Worm (Caenorhabditis elegans): ENCODE results near the gene ZC250.5.

The ZC250.5 gene

DNA sequence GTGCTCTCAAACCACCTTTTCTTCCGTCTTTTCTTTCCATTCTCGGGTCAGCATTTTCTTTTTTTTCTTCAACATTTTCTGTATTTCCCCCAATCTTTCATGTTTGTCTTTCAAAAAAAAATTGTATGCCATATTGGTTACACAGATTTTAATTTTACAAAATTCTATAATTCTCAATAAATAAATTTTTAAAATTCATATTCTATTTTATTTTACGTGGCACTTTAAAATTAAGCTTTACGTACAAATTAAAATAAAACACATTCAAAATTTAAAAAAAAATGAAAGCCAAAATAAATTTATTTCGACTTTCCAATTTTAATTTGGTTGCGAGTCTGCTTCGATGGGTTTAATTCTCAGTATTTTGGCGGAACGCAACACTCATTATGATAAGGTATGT is at the start of gene ZC250.5:
TSS of gene ZC250.5 (plus strand) at position 301 of the 400 bp plus-strand sequence.
- TF ChIP-seq skn-1 (tag; optimal IDR thresholded peaks at IDR 0.05) (no peak), nhr-25 (tag; optimal IDR thresholded peaks at IDR 0.05) (no peak), ztf-4 (tag; optimal IDR thresholded peaks at IDR 0.05) (no peak), nfya-1 (tag; optimal IDR thresholded peaks at IDR 0.05; ENCODE audit: insufficient read depth) (no peak), elt-2 (tag; optimal IDR thresholded peaks at IDR 0.05) (no peak), ceh-16 (tag; optimal IDR thresholded peaks at IDR 0.05) (no peak), elt-1 (tag; optimal IDR thresholded peaks at IDR 0.05) (no peak), egl-27 (tag; optimal IDR thresholded peaks at IDR 0.05) (no peak), eor-1 (tag; optimal IDR thresholded peaks at IDR 0.05) (no peak), zag-1 (tag; optimal IDR thresholded peaks at IDR 0.05) (no peak), jun-1 (tag; optimal IDR thresholded peaks at IDR 0.05) (no peak), ama-1 (optimal IDR thresholded peaks at IDR 0.05) (no peak), mdl-1 (tag; optimal IDR thresholded peaks at IDR 0.05) (no peak), ztf-11 (tag; optimal IDR thresholded peaks at IDR 0.05) (no peak), ZK546.5 (tag; optimal IDR thresholded peaks at IDR 0.05) (no peak), nhr-76 (tag; optimal IDR thresholded peaks at IDR 0.05) (no peak), pha-4 (tag; optimal IDR thresholded peaks at IDR 0.05) (no peak), lin-15B (tag; optimal IDR thresholded peaks at IDR 0.05) (no peak)

DNA sequence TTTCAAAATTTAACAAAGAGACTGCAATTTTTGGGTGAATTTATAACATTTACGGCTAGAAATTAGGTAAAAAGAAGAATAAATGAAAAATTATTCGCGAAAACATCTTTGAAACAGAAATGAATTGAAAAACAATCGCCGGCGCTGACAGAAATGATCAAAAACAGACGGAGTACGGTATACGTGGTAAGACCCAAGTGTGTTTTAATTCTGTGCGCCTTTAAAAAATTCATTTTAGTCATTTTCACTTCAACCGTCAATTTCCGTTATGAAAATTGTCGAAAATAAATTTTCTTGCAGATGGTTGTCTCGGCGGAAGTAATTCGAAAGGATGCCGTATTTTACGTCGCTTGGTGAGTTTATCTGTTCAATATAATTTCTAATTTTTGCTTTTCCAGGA is 49.4 kb upstream of the ZC250.5 start, which contains the start of gene C53A3.3:
TSS of gene C53A3.3 (plus strand) at position 301 of the 400 bp plus-strand sequence.
- TF ChIP-seq tbx-2 (tag; optimal IDR thresholded peaks at IDR 0.05), result no peak
- no peak for TF ChIP-seq R02D3.7 (tag; optimal IDR thresholded peaks at IDR 0.05)
- TF ChIP-seq lsy-12 (tag; optimal IDR thresholded peaks at IDR 0.05), result no peak
- TF ChIP-seq zag-1 (tag; optimal IDR thresholded peaks at IDR 0.05), result no peak
- no peak for TF ChIP-seq fkh-2 (tag; optimal IDR thresholded peaks at IDR 0.05)
- no peak for TF ChIP-seq skn-1 (tag; optimal IDR thresholded peaks at IDR 0.05)
- TF ChIP-seq elt-3 (tag; optimal IDR thresholded peaks at IDR 0.05), result no peak
- TF ChIP-seq unc-39 (tag; optimal IDR thresholded peaks at IDR 0.05), result no peak
- no peak for TF ChIP-seq eor-1 (tag; optimal IDR thresholded peaks at IDR 0.05)
- TF ChIP-seq nhr-67 (tag; optimal IDR thresholded peaks at IDR 0.05), result no peak
- no peak for TF ChIP-seq hmg-11 (tag; optimal IDR thresholded peaks at IDR 0.05)
- no peak for TF ChIP-seq snpc-4 (tag; optimal IDR thresholded peaks at IDR 0.05)
- TF ChIP-seq nhr-237 (tag; optimal IDR thresholded peaks at IDR 0.05), result no peak
- no peak for TF ChIP-seq fos-1 (tag; optimal IDR thresholded peaks at IDR 0.05)
- no peak for TF ChIP-seq mml-1 (tag; optimal IDR thresholded peaks at IDR 0.05)
- no peak for TF ChIP-seq nhr-43 (tag; optimal IDR thresholded peaks at IDR 0.05; ENCODE audit: poor library complexity, severe bottlenecking)
- no peak for TF ChIP-seq ceh-82 (tag; optimal IDR thresholded peaks at IDR 0.05)

DNA sequence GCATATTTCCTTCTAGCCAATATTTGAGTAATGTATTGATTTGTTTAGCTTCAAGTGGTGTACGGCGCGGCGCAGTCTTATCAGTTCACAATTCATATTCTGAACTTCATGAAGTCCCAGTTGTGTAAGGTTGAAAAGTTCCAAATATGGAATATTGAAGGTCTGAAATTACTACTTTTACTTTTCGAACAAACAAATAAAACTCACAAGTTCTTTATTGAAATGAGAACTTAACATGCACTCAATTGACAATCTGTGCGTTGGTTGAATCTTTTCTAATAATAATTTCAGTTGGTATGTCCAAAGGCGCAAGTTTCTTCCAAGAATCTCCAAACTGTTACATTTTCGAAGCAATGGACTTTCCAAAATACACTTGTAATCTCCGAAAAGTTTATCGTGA is 46.8 kb upstream of the ZC250.5 start, which contains the start of gene C53A3.4:
TSS of gene C53A3.4 (minus strand) at position 101 of the 400 bp plus-strand sequence.
- no peak for TF ChIP-seq jun-1 (tag; optimal IDR thresholded peaks at IDR 0.05)

DNA sequence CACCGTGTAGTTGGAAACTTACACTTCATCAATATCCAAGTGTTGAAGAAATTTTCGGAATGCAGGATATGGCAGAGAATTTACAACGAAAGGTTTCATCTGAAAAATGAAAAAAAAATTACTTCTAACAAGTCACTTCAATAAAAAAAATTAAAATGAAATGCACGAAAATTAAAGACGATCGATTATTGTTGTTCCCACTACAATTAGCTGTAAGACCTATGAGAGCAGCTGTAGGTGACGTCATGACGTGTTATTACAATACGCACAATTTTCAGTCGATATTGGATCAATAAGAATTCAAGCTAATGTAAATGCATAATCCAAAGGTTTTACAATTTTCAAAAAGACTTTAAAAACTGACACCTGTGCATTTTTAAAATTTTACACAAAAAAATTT is 45.4 kb upstream of the ZC250.5 start, which contains the start of gene C53A3.1:
TSS of gene C53A3.1 (minus strand) at position 101 of the 400 bp plus-strand sequence.
- TF ChIP-seq elt-3 (tag; optimal IDR thresholded peaks at IDR 0.05) (no peak), nhr-11 (tag; optimal IDR thresholded peaks at IDR 0.05) (no peak), nhr-12 (tag; optimal IDR thresholded peaks at IDR 0.05) (no peak), fkh-10 (GFP tag; optimal IDR thresholded peaks at IDR 0.05) (no peak)

DNA sequence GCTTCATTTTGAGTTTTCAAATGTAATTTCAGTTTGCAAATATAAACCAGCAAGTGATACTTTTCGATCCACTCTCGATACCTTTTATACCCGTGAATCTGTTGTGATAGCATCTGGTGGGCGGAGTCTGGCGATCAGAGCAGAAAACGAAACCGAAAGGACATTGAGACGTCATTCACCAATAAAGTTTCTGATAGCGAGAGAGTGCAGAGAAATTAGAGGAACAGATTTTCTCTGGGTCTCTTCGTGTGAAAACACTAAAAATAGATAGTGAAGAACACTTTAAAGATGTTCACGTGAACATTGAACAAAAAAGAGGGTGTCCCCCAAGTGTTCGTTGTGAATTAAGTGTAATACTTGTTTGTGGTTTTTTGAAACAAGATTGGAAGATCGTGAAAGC is 41.8 kb upstream of the ZC250.5 start, which contains the start of gene pgph-3:
TSS of gene pgph-3 (minus strand) at position 60 of the 400 bp plus-strand sequence.
- TF ChIP-seq lsy-12 (tag; optimal IDR thresholded peaks at IDR 0.05) (peak; percentile 29), nhr-76 (tag; optimal IDR thresholded peaks at IDR 0.05) (peak; percentile 54), fkh-10 (GFP tag; optimal IDR thresholded peaks at IDR 0.05) (no peak), skn-1 (tag; optimal IDR thresholded peaks at IDR 0.05) (no peak), pha-4 (tag; optimal IDR thresholded peaks at IDR 0.05) (peak; percentile 68), nhr-43 (tag; optimal IDR thresholded peaks at IDR 0.05; ENCODE audit: poor library complexity, severe bottlenecking) (peak; percentile 70), ceh-82 (tag; optimal IDR thresholded peaks at IDR 0.05) (no peak), jun-1 (tag; optimal IDR thresholded peaks at IDR 0.05) (peak; percentile 73), nhr-237 (tag; optimal IDR thresholded peaks at IDR 0.05) (no peak), snpc-4 (tag; optimal IDR thresholded peaks at IDR 0.05) (no peak), fos-1 (tag; optimal IDR thresholded peaks at IDR 0.05) (no peak), lin-15B (tag; optimal IDR thresholded peaks at IDR 0.05) (no peak), ceh-16 (tag; optimal IDR thresholded peaks at IDR 0.05) (no peak), daf-12 (tag; optimal IDR thresholded peaks at IDR 0.05) (no peak), aly-2 (tag; optimal IDR thresholded peaks at IDR 0.05) (no peak), pqm-1 (tag; optimal IDR thresholded peaks at IDR 0.05) (peak; percentile 93), zag-1 (tag; optimal IDR thresholded peaks at IDR 0.05) (no peak), ZK546.5 (tag; optimal IDR thresholded peaks at IDR 0.05) (no peak), ama-1 (optimal IDR thresholded peaks at IDR 0.05) (no peak), unc-39 (tag; optimal IDR thresholded peaks at IDR 0.05) (no peak), ceh-9 (tag; optimal IDR thresholded peaks at IDR 0.05) (no peak), mml-1 (tag; optimal IDR thresholded peaks at IDR 0.05) (no peak), R02D3.7 (tag; optimal IDR thresholded peaks at IDR 0.05) (no peak), elt-1 (tag; optimal IDR thresholded peaks at IDR 0.05) (peak; percentile 46), nhr-23 (tag; optimal IDR thresholded peaks at IDR 0.05) (peak; percentile 93), elt-3 (tag; optimal IDR thresholded peaks at IDR 0.05) (peak in 1 of 3 experiments; percentile 72), fkh-2 (tag; optimal IDR thresholded peaks at IDR 0.05) (no peak), nhr-12 (tag; optimal IDR thresholded peaks at IDR 0.05) (no peak), tbx-2 (tag; optimal IDR thresholded peaks at IDR 0.05) (peak; percentile 31), unc-62 (GFP tag; optimal IDR thresholded peaks at IDR 0.05) (no peak), nhr-28 (tag; optimal IDR thresholded peaks at IDR 0.05) (no peak), elt-2 (tag; optimal IDR thresholded peaks at IDR 0.05) (peak; percentile 89)

All from whole organism, L3 larva.